Comparison of ENCODE assay signal across 2 fruit fly cellular contexts in the genomic region with DNA sequence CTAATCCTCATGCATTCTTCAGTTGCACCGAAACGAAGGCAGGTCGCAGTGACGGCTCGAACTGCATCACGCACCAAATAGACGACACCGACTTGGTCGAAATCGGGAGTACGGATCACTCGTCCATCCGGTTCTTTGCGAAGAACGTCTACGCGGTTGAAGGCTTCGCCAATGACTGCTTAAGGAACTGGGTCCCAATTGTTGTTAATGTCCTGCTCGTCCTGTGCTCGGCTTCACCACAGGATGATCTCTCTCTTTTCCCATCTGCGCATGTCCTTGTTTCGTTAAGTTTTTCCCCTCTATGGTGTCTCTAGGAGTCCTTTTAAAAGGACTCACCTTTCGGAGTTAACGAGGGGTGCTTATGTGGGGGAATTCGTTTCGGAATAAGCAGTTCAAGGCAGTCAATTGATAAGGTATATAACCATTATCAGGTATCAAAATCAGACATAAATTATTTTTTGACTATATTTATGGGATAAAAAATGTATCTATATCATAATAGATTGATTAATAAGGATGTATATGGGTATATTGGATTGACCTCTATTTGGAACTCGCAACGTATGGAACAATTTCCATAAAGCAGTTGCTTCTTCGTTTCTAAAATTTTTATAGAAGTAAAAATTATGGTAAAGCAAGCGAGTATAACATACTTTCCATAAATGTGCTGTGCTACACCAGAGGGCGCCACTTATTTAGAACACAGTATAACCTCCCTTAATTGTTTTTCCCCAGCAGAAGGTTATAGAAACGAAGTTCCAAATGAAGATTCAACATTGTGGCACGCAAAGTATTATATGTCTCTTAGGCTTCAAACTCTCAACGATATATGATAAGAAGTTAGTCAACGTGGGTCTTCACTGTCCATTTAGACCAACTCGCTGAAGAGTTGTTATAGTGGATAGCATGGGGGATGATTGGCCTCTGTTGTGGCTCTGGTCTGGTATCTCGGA.
A peak's percentile ranks its signal among the peaks of the same experiment; 100 is the strongest.
TF ChIP-seq lines count a peak whose summit lies in the region.

dpr20 (minus strand) TSS at position 186 of the 953 bp plus-strand sequence.

TF ChIP-seq in whole organism, embryonic, 481 proteins besides CTCF, POLR2A, EP300 and RAD21 (continued from another document and continues in another):
- peak; percentile 66 for TF ChIP-seq dimm (GFP tag; IDR thresholded peaks at IDR 0.05; lab: Robert Waterston, UW)
- peak; percentile 73 for TF ChIP-seq al (GFP tag; IDR thresholded peaks at IDR 0.05; lab: Robert Waterston, UW)
- peak; percentile 39 for TF ChIP-seq CG17802 (tag; optimal IDR thresholded peaks at IDR 0.05; lab: Kevin White, UChicago)
- TF ChIP-seq lab (GFP tag; optimal IDR thresholded peaks at IDR 0.05; lab: Kevin White, UChicago), result peak; percentile 94
- peak; percentile 55 for TF ChIP-seq crc (GFP tag; optimal IDR thresholded peaks at IDR 0.05; lab: Kevin White, UChicago)
- TF ChIP-seq Ravus (GFP tag; IDR thresholded peaks at IDR 0.05; lab: Robert Waterston, UW), result no peak; the same call in 1 of the 2 replicates
- TF ChIP-seq salm (tag; optimal IDR thresholded peaks at IDR 0.05; lab: Kevin White, UChicago), result no peak
- peak; percentile 64 for TF ChIP-seq ara (GFP tag; IDR thresholded peaks at IDR 0.05; lab: Robert Waterston, UW)
- TF ChIP-seq Jarid2 (GFP tag; optimal IDR thresholded peaks at IDR 0.05; lab: Kevin White, UChicago), result no peak
- peak; percentile 73 for TF ChIP-seq HLH54F (GFP tag; optimal IDR thresholded peaks at IDR 0.05; lab: Kevin White, UChicago)
- TF ChIP-seq bbx (GFP tag; IDR thresholded peaks at IDR 0.05; lab: Robert Waterston, UW; ENCODE audit: partially characterized antibody), result no peak
- TF ChIP-seq caup (GFP tag; optimal IDR thresholded peaks at IDR 0.05; lab: Kevin White, UChicago; ENCODE audit: severe bottlenecking), result peak; percentile 76
- no peak for TF ChIP-seq fru (optimal IDR thresholded peaks at IDR 0.05; lab: Kevin White, UChicago)
- TF ChIP-seq CG11560 (tag; IDR thresholded peaks at IDR 0.05; lab: Robert Waterston, UW), result peak; percentile 70
- peak; percentile 92 for TF ChIP-seq Dbx (GFP tag; IDR thresholded peaks at IDR 0.05; lab: Robert Waterston, UW)
- peak; percentile 52 for TF ChIP-seq CG1602 (GFP tag; optimal IDR thresholded peaks at IDR 0.05; lab: Kevin White, UChicago)
- peak; percentile 81 for TF ChIP-seq CG7372 (GFP tag; IDR thresholded peaks at IDR 0.05; lab: Robert Waterston, UW)
- peak; percentile 16 for TF ChIP-seq luna (GFP tag; optimal IDR thresholded peaks at IDR 0.05; lab: Kevin White, UChicago)
- TF ChIP-seq bcd (GFP tag; optimal IDR thresholded peaks at IDR 0.05; lab: Kevin White, UChicago), result peak; percentile 64
- peak; percentile 39 for TF ChIP-seq phol (tag; optimal IDR thresholded peaks at IDR 0.05; lab: Kevin White, UChicago)
- TF ChIP-seq B-H1 (GFP tag; IDR thresholded peaks at IDR 0.05; lab: Robert Waterston, UW), result peak; percentile 83
- TF ChIP-seq ind (GFP tag; optimal IDR thresholded peaks at IDR 0.05; lab: Kevin White, UChicago), result peak; percentile 89
- TF ChIP-seq corto (GFP tag; optimal IDR thresholded peaks at IDR 0.05; lab: Kevin White, UChicago), result no peak
- TF ChIP-seq CG17186 (GFP tag; optimal IDR thresholded peaks at IDR 0.05; lab: Kevin White, UChicago), result no peak
- no peak for TF ChIP-seq Scr (GFP tag; IDR thresholded peaks at IDR 0.05; lab: Robert Waterston, UW; ENCODE audit: partially characterized antibody)
- peak; percentile 71 for TF ChIP-seq pho (GFP tag; optimal IDR thresholded peaks at IDR 0.05; lab: Kevin White, UChicago)
- TF ChIP-seq CG7745 (tag; optimal IDR thresholded peaks at IDR 0.05; lab: Kevin White, UChicago), result no peak
- no peak for TF ChIP-seq Doc2 (GFP tag; IDR thresholded peaks at IDR 0.05; lab: Robert Waterston, UW)
- TF ChIP-seq fd3F (GFP tag; optimal IDR thresholded peaks at IDR 0.05; lab: Kevin White, UChicago), result peak; percentile 73
- TF ChIP-seq tap (tag; optimal IDR thresholded peaks at IDR 0.05; lab: Kevin White, UChicago), result peak; percentile 24
- TF ChIP-seq CG10321 (GFP tag; IDR thresholded peaks at IDR 0.05; lab: Robert Waterston, UW), result peak; percentile 59; the same call in 1 of the 2 replicates
- TF ChIP-seq Hand (GFP tag; optimal IDR thresholded peaks at IDR 0.05; lab: Kevin White, UChicago), result peak; percentile 63
- TF ChIP-seq Atf6 (GFP tag; IDR thresholded peaks at IDR 0.05; lab: Robert Waterston, UW), result peak; percentile 82
- TF ChIP-seq gro (GFP tag; optimal IDR thresholded peaks at IDR 0.05; lab: Kevin White, UChicago), result peak; percentile 40
- TF ChIP-seq CG4707 (GFP tag; optimal IDR thresholded peaks at IDR 0.05; lab: Kevin White, UChicago), result peak; percentile 6
- TF ChIP-seq Antp (GFP tag; optimal IDR thresholded peaks at IDR 0.05; lab: Kevin White, UChicago), result peak; percentile 77
- peak; percentile 42 for TF ChIP-seq D19B (GFP tag; optimal IDR thresholded peaks at IDR 0.05; lab: Kevin White, UChicago)
- peak; percentile 40 for TF ChIP-seq CG18011 (GFP tag; optimal IDR thresholded peaks at IDR 0.05; lab: Kevin White, UChicago)
- TF ChIP-seq Ets65A (GFP tag; lab: Kevin White, UChicago), result peak; percentile 96
- TF ChIP-seq Nf-YC (tag; optimal IDR thresholded peaks at IDR 0.05; lab: Kevin White, UChicago), result peak; percentile 32
- no peak for TF ChIP-seq cad (GFP tag; optimal IDR thresholded peaks at IDR 0.05; lab: Kevin White, UChicago)
- TF ChIP-seq CG9932 (GFP tag; IDR thresholded peaks at IDR 0.05; lab: Robert Waterston, UW), result peak; percentile 90
- peak; percentile 40 for TF ChIP-seq pros (GFP tag; optimal IDR thresholded peaks at IDR 0.05; lab: Kevin White, UChicago)
- TF ChIP-seq zfh1 (GFP tag; IDR thresholded peaks at IDR 0.05; lab: Robert Waterston, UW), result peak; percentile 86
- peak; percentile 45 for TF ChIP-seq CG6765 (GFP tag; optimal IDR thresholded peaks at IDR 0.05; lab: Kevin White, UChicago)
- TF ChIP-seq Oli (tag; optimal IDR thresholded peaks at IDR 0.05; lab: Kevin White, UChicago), result peak; percentile 67
- no peak for TF ChIP-seq ato (GFP tag; IDR thresholded peaks at IDR 0.05; lab: Robert Waterston, UW; ENCODE audit: partially characterized antibody)
- peak; percentile 17; the same call in 1 of the 2 replicates for TF ChIP-seq gt (GFP tag; IDR thresholded peaks at IDR 0.05; lab: Robert Waterston, UW)
- no peak for TF ChIP-seq tna (GFP tag; IDR thresholded peaks at IDR 0.05; lab: Robert Waterston, UW; ENCODE audit: partially characterized antibody)
- TF ChIP-seq chn (GFP tag; optimal IDR thresholded peaks at IDR 0.05; lab: Kevin White, UChicago), result peak; percentile 67
- no peak for TF ChIP-seq Elba2 (GFP tag; optimal IDR thresholded peaks at IDR 0.05; lab: Kevin White, UChicago)
- TF ChIP-seq otp (GFP tag; IDR thresholded peaks at IDR 0.05; lab: Robert Waterston, UW), result peak; percentile 89
- peak; percentile 48; the same call in 1 of the 2 replicates for TF ChIP-seq danr (GFP tag; IDR thresholded peaks at IDR 0.05; lab: Robert Waterston, UW)
- peak; percentile 70 for TF ChIP-seq CG13296 (GFP tag; optimal IDR thresholded peaks at IDR 0.05; lab: Kevin White, UChicago)
- peak; percentile 77 for TF ChIP-seq HHEX (GFP tag; optimal IDR thresholded peaks at IDR 0.05; lab: Kevin White, UChicago)
- peak; percentile 80 for TF ChIP-seq PHDP (tag; optimal IDR thresholded peaks at IDR 0.05; lab: Kevin White, UChicago)
- TF ChIP-seq CG34422 (GFP tag; IDR thresholded peaks at IDR 0.05; lab: Robert Waterston, UW), result peak; percentile 86
- TF ChIP-seq Chrac-16 (GFP tag; optimal IDR thresholded peaks at IDR 0.05; lab: Kevin White, UChicago), result peak; percentile 75
- TF ChIP-seq HLH4C (GFP tag; IDR thresholded peaks at IDR 0.05; lab: Robert Waterston, UW; ENCODE audit: partially characterized antibody), result no peak

TF ChIP-seq in whole organism, prepupa, 60 proteins besides CTCF, POLR2A, EP300 and RAD21 (continued from another document):
- peak; percentile 78 for TF ChIP-seq Sox14 (GFP tag; optimal IDR thresholded peaks at IDR 0.05; lab: Kevin White, UChicago)
- TF ChIP-seq CG16779 (tag; optimal IDR thresholded peaks at IDR 0.05; lab: Kevin White, UChicago), result peak; percentile 32
- peak; percentile 72 for TF ChIP-seq Hr39 (GFP tag; optimal IDR thresholded peaks at IDR 0.05; lab: Kevin White, UChicago)
- TF ChIP-seq CG31627 (GFP tag; optimal IDR thresholded peaks at IDR 0.05; lab: Kevin White, UChicago), result peak; percentile 64
- no peak for TF ChIP-seq CG6854 (GFP tag; optimal IDR thresholded peaks at IDR 0.05; lab: Kevin White, UChicago)
- peak; percentile 68 for TF ChIP-seq spab (GFP tag; optimal IDR thresholded peaks at IDR 0.05; lab: Kevin White, UChicago)
- TF ChIP-seq esn (GFP tag; optimal IDR thresholded peaks at IDR 0.05; lab: Kevin White, UChicago), result peak; percentile 66
- peak; percentile 96 for TF ChIP-seq eg (GFP tag; IDR thresholded peaks at IDR 0.05; lab: Robert Waterston, UW)
- peak; percentile 65 for TF ChIP-seq CG6808 (GFP tag; optimal IDR thresholded peaks at IDR 0.05; lab: Kevin White, UChicago)
- peak; percentile 61 for TF ChIP-seq lz (GFP tag; optimal IDR thresholded peaks at IDR 0.05; lab: Kevin White, UChicago)
- peak; percentile 76 for TF ChIP-seq CG8119 (GFP tag; IDR thresholded peaks at IDR 0.05; lab: Robert Waterston, UW)
- TF ChIP-seq dac (GFP tag; optimal IDR thresholded peaks at IDR 0.05; lab: Kevin White, UChicago), result peak; percentile 69
- TF ChIP-seq cyc (GFP tag; optimal IDR thresholded peaks at IDR 0.05; lab: Kevin White, UChicago), result peak; percentile 79
- TF ChIP-seq CG32006 (GFP tag; optimal IDR thresholded peaks at IDR 0.05; lab: Kevin White, UChicago), result peak; percentile 77
